Fruit fly (Drosophila melanogaster) whole organism, adult: Measurements from ENCODE around the gene Sec15.

Experiments
- CG14711 ChIP-seq: fragments of 200-800 bp; sonication (Bioruptor generic); optimal IDR thresholded peaks from 2 replicates; lab custom pipeline; 2018; ENCODE audit warnings: missing biosample characterization, mild to moderate bottlenecking, missing genetic modification characterization, moderate library complexity
- CG33017 ChIP-seq: fragments of 200-800 bp; sonication (Bioruptor generic); optimal IDR thresholded peaks from 2 replicates; lab custom pipeline; 2018; ENCODE audit warnings: missing biosample characterization, mild to moderate bottlenecking, missing genetic modification characterization, moderate library complexity
- CG5204 ChIP-seq: fragments of 200-800 bp; sonication (Bioruptor generic); optimal IDR thresholded peaks from 2 replicates; lab custom pipeline; 2016; ENCODE audit warnings: missing biosample characterization, missing genetic modification characterization
- CG7101 ChIP-seq: fragments of 200-800 bp; sonication (Bioruptor generic); optimal IDR thresholded peaks from 2 replicates; lab custom pipeline; 2018; ENCODE audit warnings: missing biosample characterization, mild to moderate bottlenecking, missing genetic modification characterization, moderate library complexity
- Clk ChIP-seq: fragments of 200-800 bp; sonication (Bioruptor generic); optimal IDR thresholded peaks from 2 replicates; lab custom pipeline; 2017; ENCODE audit warnings: missing biosample characterization, missing genetic modification characterization
- kay ChIP-seq: fragments of 200-800 bp; sonication (Bioruptor generic); peaks from one replicate; lab custom pipeline; 2016; ENCODE audit warnings: missing biosample characterization, missing genetic modification characterization, borderline replicate concordance
- pad ChIP-seq: fragments of 200-800 bp; sonication (Bioruptor generic); optimal IDR thresholded peaks from 3 replicates; lab custom pipeline; 2017; ENCODE audit warnings: missing biosample characterization, missing genetic modification characterization, mild to moderate bottlenecking, moderate library complexity, missing genetic modification reagents
- tj ChIP-seq: fragments of 200-800 bp; sonication (Bioruptor generic); optimal IDR thresholded peaks from 3 replicates; lab custom pipeline; 2017; ENCODE audit warnings: missing biosample characterization, mild to moderate bottlenecking, missing genetic modification characterization, moderate library complexity

dm6 chr3R:21078211-21078610 is 29.6 kb downstream of the Sec15 start:
- TF ChIP-seq pad (GFP tag; lab: Kevin White, UChicago) (no peak), CG7101 (no peak), tj (no peak), Clk (GFP tag; lab: Kevin White, UChicago) (no peak), CG5204 (GFP tag; lab: Kevin White, UChicago) (no peak), kay (GFP tag; lab: Kevin White, UChicago) (no peak), CG33017 (tag; lab: Kevin White, UChicago) (no peak), CG14711 (tag; lab: Kevin White, UChicago) (no peak)
